Fruit fly (Drosophila melanogaster): Measurements from ENCODE around the gene CG14252.

dm6 chr3R:26896260-26896659 lies 49.1 kb upstream of the CG14252 start:
- TF ChIP-seq Hr78 (GFP tag; optimal IDR thresholded peaks at IDR 0.05) (no peak), fru (GFP tag; optimal IDR thresholded peaks at IDR 0.05) (no peak)

Data from whole organism, wandering third instar larva.